Worm (Caenorhabditis elegans) whole organism, late embryonic: Measurements from ENCODE around the gene ugt-41.

Source experiments
- F13H6.1 ChIP-seq: sonication (generic microtip); optimal IDR thresholded peaks from 2 replicates; lab custom pipeline; 2016; ENCODE audit warnings: missing genetic modification characterization, missing compliant biosample characterization
- K02D7.2 ChIP-seq: sonication (generic microtip); optimal IDR thresholded peaks from 2 replicates; lab custom pipeline; 2017; ENCODE audit warnings: mild to moderate bottlenecking, missing genetic modification characterization, missing compliant biosample characterization
- K09A11.1 ChIP-seq: sonication (generic microtip); optimal IDR thresholded peaks from 2 replicates; lab custom pipeline; 2017; ENCODE audit warnings: antibody characterized with exemption, mild to moderate bottlenecking, missing genetic modification characterization, missing compliant biosample characterization; ENCODE audit not compliant: insufficient read depth
- T23F11.4 ChIP-seq: fragments of 200-800 bp; sonication (Bioruptor generic); optimal IDR thresholded peaks from 2 replicates; lab custom pipeline; 2018; ENCODE audit warnings: mild to moderate bottlenecking, missing genetic modification characterization, missing compliant biosample characterization
- ahr-1 ChIP-seq: sonication (generic microtip); optimal IDR thresholded peaks from 2 replicates; lab custom pipeline; 2016; ENCODE audit warnings: missing genetic modification characterization, missing compliant biosample characterization
- ama-1 ChIP-seq: fragments of 150-350 bp; optimal IDR thresholded peaks from 2 replicates; lab custom pipeline; 2014
- ceh-14 ChIP-seq: sonication (generic microtip); optimal IDR thresholded peaks from 2 replicates; lab custom pipeline; 2016; ENCODE audit warnings: missing genotype, missing genetic modification characterization, missing compliant biosample characterization
- ceh-19 ChIP-seq: fragments of 200-800 bp; sonication (Bioruptor generic); optimal IDR thresholded peaks from 2 replicates; lab custom pipeline; 2018; ENCODE audit warnings: mild to moderate bottlenecking, missing genetic modification characterization, missing compliant biosample characterization
- ceh-22 ChIP-seq: sonication (generic microtip); optimal IDR thresholded peaks from 2 replicates; lab custom pipeline; 2017; ENCODE audit warnings: missing biosample characterization, missing genetic modification characterization
- ceh-24 ChIP-seq: sonication (generic microtip); optimal IDR thresholded peaks from 2 replicates; lab custom pipeline; 2016; ENCODE audit warnings: mild to moderate bottlenecking, missing genetic modification characterization, missing compliant biosample characterization
- ceh-31 ChIP-seq: sonication (generic microtip); optimal IDR thresholded peaks from 2 replicates; lab custom pipeline; 2016; ENCODE audit warnings: missing genetic modification characterization, missing compliant biosample characterization
- ceh-9 ChIP-seq: sonication (generic microtip); optimal IDR thresholded peaks from 2 replicates; lab custom pipeline; 2016; ENCODE audit warnings: mild to moderate bottlenecking, missing genetic modification characterization, inconsistent platforms, missing compliant biosample characterization
- dmd-4 ChIP-seq: sonication (generic microtip); optimal IDR thresholded peaks from 2 replicates; lab custom pipeline; 2016; ENCODE audit warnings: borderline replicate concordance, missing genetic modification characterization, missing compliant biosample characterization
- elt-4 ChIP-seq: sonication (generic microtip); optimal IDR thresholded peaks from 2 replicates; lab custom pipeline; 2016; ENCODE audit warnings: missing genetic modification characterization, missing compliant biosample characterization
- fkh-6 ChIP-seq: sonication (generic microtip); optimal IDR thresholded peaks from 2 replicates; lab custom pipeline; 2016; ENCODE audit warnings: missing genetic modification characterization, missing compliant biosample characterization
- gmeb-2 ChIP-seq: sonication (generic microtip); optimal IDR thresholded peaks from 2 replicates; lab custom pipeline; 2016; ENCODE audit warnings: missing genetic modification characterization, inconsistent platforms, missing compliant biosample characterization
- hlh-13 ChIP-seq: fragments of 200-800 bp; sonication (Bioruptor generic); optimal IDR thresholded peaks from 2 replicates; lab custom pipeline; 2018; ENCODE audit warnings: mild to moderate bottlenecking, missing genetic modification characterization, missing compliant biosample characterization
- hlh-15 ChIP-seq: sonication (generic microtip); optimal IDR thresholded peaks from 2 replicates; lab custom pipeline; 2016; ENCODE audit warnings: missing genetic modification characterization, missing compliant biosample characterization
- hlh-30 ChIP-seq: sonication (generic microtip); optimal IDR thresholded peaks from 2 replicates; lab custom pipeline; 2017; ENCODE audit warnings: antibody characterized with exemption, missing genetic modification characterization, missing compliant biosample characterization; ENCODE audit not compliant: insufficient read depth
- lin-11 ChIP-seq: fragments of 200-800 bp; sonication (Bioruptor generic); optimal IDR thresholded peaks from 2 replicates; lab custom pipeline; 2018; ENCODE audit warnings: mild to moderate bottlenecking, missing genetic modification characterization, missing compliant biosample characterization
- madf-2 ChIP-seq: sonication (generic microtip); optimal IDR thresholded peaks from 2 replicates; lab custom pipeline; 2017; ENCODE audit warnings: missing genetic modification characterization, missing compliant biosample characterization
- mec-3 ChIP-seq: sonication (generic microtip); optimal IDR thresholded peaks from 2 replicates; lab custom pipeline; 2016; ENCODE audit warnings: borderline replicate concordance, missing genetic modification characterization, missing compliant biosample characterization
- nfya-1 ChIP-seq: sonication (generic microtip); optimal IDR thresholded peaks from 2 replicates; lab custom pipeline; 2017; ENCODE audit warnings: missing genetic modification characterization, mild to moderate bottlenecking, missing compliant biosample characterization, antibody characterized with exemption, moderate library complexity
- npax-4 ChIP-seq: sonication (generic microtip); optimal IDR thresholded peaks from 2 replicates; lab custom pipeline; 2016; ENCODE audit warnings: missing genetic modification characterization, missing compliant biosample characterization
- odd-2 ChIP-seq: sonication (generic microtip); optimal IDR thresholded peaks from 2 replicates; lab custom pipeline; 2017; ENCODE audit warnings: antibody characterized with exemption, mild to moderate bottlenecking, missing genetic modification characterization, missing compliant biosample characterization
- pag-3 ChIP-seq: sonication (generic microtip); optimal IDR thresholded peaks from 2 replicates; lab custom pipeline; 2016; ENCODE audit warnings: missing compliant biosample characterization, missing genetic modification characterization, borderline replicate concordance
- pat-9 ChIP-seq: fragments of 200-800 bp; sonication (Bioruptor generic); optimal IDR thresholded peaks from 2 replicates; lab custom pipeline; 2018; ENCODE audit warnings: mild to moderate bottlenecking, missing genetic modification characterization, moderate library complexity, missing compliant biosample characterization
- pax-1 ChIP-seq: fragments of 150-350 bp; optimal IDR thresholded peaks from 2 replicates; lab custom pipeline; 2014; ENCODE audit warnings: missing biosample characterization, missing genetic modification characterization
- rnt-1 ChIP-seq: sonication (generic microtip); optimal IDR thresholded peaks from 2 replicates; lab custom pipeline; 2016; ENCODE audit warnings: missing genetic modification characterization, missing compliant biosample characterization
- sdc-2 ChIP-seq: sonication (generic microtip); optimal IDR thresholded peaks from 2 replicates; lab custom pipeline; 2016; ENCODE audit warnings: missing genotype, missing genetic modification characterization, missing compliant biosample characterization
- sox-2 ChIP-seq: fragments of 200-800 bp; sonication (Bioruptor generic); IDR thresholded peaks from 2 replicates; pipeline ENCODE4 v1.3.6; 2022; ENCODE audit warnings: missing genetic modification reagents, missing genetic modification characterization, missing compliant biosample characterization
- sox-4 ChIP-seq: sonication (generic microtip); optimal IDR thresholded peaks from 2 replicates; lab custom pipeline; 2017; ENCODE audit warnings: mild to moderate bottlenecking, missing genetic modification characterization, inconsistent platforms, missing compliant biosample characterization
- tbx-2 ChIP-seq: sonication (generic microtip); optimal IDR thresholded peaks from 2 replicates; lab custom pipeline; 2016; ENCODE audit warnings: missing genetic modification characterization, missing compliant biosample characterization
- tbx-7 ChIP-seq: sonication (generic microtip); optimal IDR thresholded peaks from 2 replicates; lab custom pipeline; 2016; ENCODE audit warnings: missing genotype, missing genetic modification characterization, missing compliant biosample characterization
- unc-3 ChIP-seq, 2 experiments: fragments of 200-800 bp in 1 of 2; sonication (Bioruptor generic) in 1 of 2; sonication (generic microtip) in 1 of 2; conservative IDR thresholded peaks in 1 of 2; optimal IDR thresholded peaks in 1 of 2; 2 replicates each; pipeline versions ENCODE4 v1.3.6 to Lab custom; 2016 to 2022; ENCODE audit warnings: missing compliant biosample characterization in 2 of 2, missing genetic modification characterization in 2 of 2, missing genetic modification reagents in 1 of 2
- unc-42 ChIP-seq: sonication (generic microtip); optimal IDR thresholded peaks from 2 replicates; lab custom pipeline; 2016; ENCODE audit warnings: missing genotype, missing genetic modification characterization, missing compliant biosample characterization
- unc-55 ChIP-seq: sonication (generic microtip); optimal IDR thresholded peaks from 2 replicates; lab custom pipeline; 2017; ENCODE audit warnings: missing biosample characterization, missing genetic modification reagents, missing genetic modification characterization
- unc-86 ChIP-seq: sonication (generic microtip); optimal IDR thresholded peaks from 2 replicates; lab custom pipeline; 2016; ENCODE audit warnings: missing genetic modification characterization, missing compliant biosample characterization

Gene ugt-41

DNA sequence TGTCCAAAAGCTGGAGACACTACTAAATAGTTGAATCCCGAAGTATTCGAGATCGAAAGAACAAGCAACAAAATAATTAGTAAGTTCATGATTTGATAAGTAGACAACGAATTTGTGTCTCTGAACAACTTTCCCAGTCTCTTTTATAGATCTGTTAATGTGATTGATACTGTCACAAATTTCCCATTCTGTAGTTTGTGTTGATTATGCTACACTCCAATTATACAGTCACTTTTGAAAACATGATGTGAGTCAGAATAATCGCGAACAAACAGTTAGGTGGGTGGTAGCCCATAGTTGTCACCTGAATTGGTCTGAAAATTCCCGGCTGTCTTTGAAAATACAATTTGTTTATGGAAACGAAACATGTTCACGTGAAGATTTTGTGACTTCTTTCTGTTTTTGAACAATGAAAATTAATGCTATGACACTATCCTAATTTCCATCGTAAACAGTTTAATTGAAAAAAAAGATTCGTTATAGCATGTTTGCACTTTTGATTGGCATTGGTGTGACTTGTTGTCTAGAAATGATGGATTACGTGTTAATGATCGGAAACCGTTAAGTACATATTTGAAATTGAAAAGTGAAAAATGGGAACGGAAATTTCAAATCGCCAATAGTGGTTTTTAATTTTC lies at the start of gene ugt-41:
TSS of gene ugt-41 (minus strand) at position 119 of the 638 bp plus-strand sequence.
- TF ChIP-seq sox-2 (no peak), mec-3 (tag; lab: Kevin White, UChicago) (no peak), rnt-1 (tag; lab: Kevin White, UChicago) (no peak), T23F11.4 (no peak), tbx-2 (tag; lab: Kevin White, UChicago) (no peak), lin-11 (tag; lab: Kevin White, UChicago) (no peak), dmd-4 (tag; lab: Kevin White, UChicago) (no peak), hlh-13 (no peak), unc-86 (tag; lab: Kevin White, UChicago) (no peak), sdc-2 (no peak), nfya-1 (tag; lab: Kevin White, UChicago) (no peak), ceh-14 (tag; lab: Kevin White, UChicago) (no peak), hlh-15 (tag; lab: Kevin White, UChicago) (no peak), fkh-6 (tag; lab: Kevin White, UChicago) (no peak)

DNA sequence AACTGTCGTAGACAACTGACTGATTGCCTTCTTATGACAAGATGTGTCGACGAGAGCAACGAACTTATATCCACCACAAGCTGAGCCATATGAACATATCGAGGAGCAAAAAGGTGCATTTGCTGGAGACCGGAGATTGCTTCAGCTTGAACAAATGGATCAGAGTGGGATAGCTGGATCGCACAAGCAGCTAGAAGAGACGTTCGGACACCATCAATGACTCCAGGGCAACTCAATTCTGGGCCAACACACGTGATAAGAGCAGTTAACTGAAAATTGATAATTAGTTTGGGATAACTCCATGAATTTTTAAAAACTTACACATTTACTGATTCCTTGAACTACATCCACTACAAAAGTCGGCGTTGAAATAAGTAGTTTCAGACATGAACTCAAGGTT lies 45.6 kb upstream of the ugt-41 start:
- TF ChIP-seq ama-1 (lab: Kevin White, UChicago): no peak

ce11 chrV:7201353-7201752 lies 38.0 kb upstream of the ugt-41 start:
- TF ChIP-seq ceh-24 (tag; lab: Kevin White, UChicago) (no peak), sox-4 (tag; lab: Kevin White, UChicago) (no peak), fkh-6 (tag; lab: Kevin White, UChicago) (no peak), ceh-31 (tag; lab: Kevin White, UChicago) (no peak), K02D7.2 (tag; lab: Kevin White, UChicago) (no peak), unc-55 (GFP tag; lab: Kevin White, UChicago) (no peak), ceh-9 (tag; lab: Kevin White, UChicago) (no peak), unc-42 (no peak), pax-1 (tag; lab: Kevin White, UChicago) (no peak), tbx-2 (tag; lab: Kevin White, UChicago) (no peak), K09A11.1 (tag; lab: Kevin White, UChicago) (no peak), sdc-2 (no peak), nfya-1 (tag; lab: Kevin White, UChicago) (no peak)

ce11 chrV:7199932-7200331 lies 36.5 kb upstream of the ugt-41 start, which contains the start of gene F09G2.1:
TSS of gene F09G2.1 (plus strand) at chrV:7200232.
- no peak for TF ChIP-seq hlh-13
- no peak for TF ChIP-seq hlh-30 (tag; lab: Kevin White, UChicago)
- TF ChIP-seq pag-3 (tag; lab: Kevin White, UChicago): no peak
- no peak for TF ChIP-seq unc-3 (GFP tag; conservative IDR thresholded peaks at IDR 0.05; lab: Robert Waterston, UW)
- no peak for TF ChIP-seq unc-3 (tag; optimal IDR thresholded peaks at IDR 0.05; lab: Kevin White, UChicago)
- no peak for TF ChIP-seq madf-2
- no peak for TF ChIP-seq npax-4 (tag; lab: Kevin White, UChicago)

- TF ChIP-seq ceh-19 (GFP tag; lab: Kevin White, UChicago): no peak
- TF ChIP-seq elt-4 (tag; lab: Kevin White, UChicago): no peak
- no peak for TF ChIP-seq odd-2 (tag; lab: Kevin White, UChicago)
- TF ChIP-seq unc-55 (GFP tag; lab: Kevin White, UChicago): no peak
- TF ChIP-seq ahr-1 (tag; lab: Kevin White, UChicago): no peak
- no peak for TF ChIP-seq ceh-22 (tag; lab: Kevin White, UChicago)
- TF ChIP-seq gmeb-2 (tag; lab: Kevin White, UChicago): no peak
- TF ChIP-seq ama-1 (lab: Kevin White, UChicago): no peak
- TF ChIP-seq pag-3 (tag; lab: Kevin White, UChicago): no peak
- no peak for TF ChIP-seq pat-9 (tag; lab: Kevin White, UChicago)
- no peak for TF ChIP-seq tbx-7 (tag; lab: Kevin White, UChicago)
- TF ChIP-seq F13H6.1 (tag; lab: Kevin White, UChicago): no peak
- TF ChIP-seq, all 69 proteins: peak for 0
These were observed 35.7 kb upstream of the ugt-41 start for ce11 chrV:7199077-7199476.
